Worm (Caenorhabditis elegans): ENCODE data around the gene Y53F4B.17.

ce11 chrII:15109844-15110243 lies 51.4 kb downstream of the Y53F4B.17 start, which contains the start of gene Y53F4B.39:
- TF ChIP-seq tlf-1 (GFP tag; optimal IDR thresholded peaks at IDR 0.05) (no peak), ama-1 (optimal IDR thresholded peaks at IDR 0.05) (no peak), ama-1 (GFP tag; optimal IDR thresholded peaks at IDR 0.05) (no peak), C06A6.2 (GFP tag; conservative IDR thresholded peaks at IDR 0.05) (no peak), unc-130 (GFP tag; optimal IDR thresholded peaks at IDR 0.05) (no peak), chd-7 (tag; optimal IDR thresholded peaks at IDR 0.05) (no peak), nhr-120 (GFP tag; IDR thresholded peaks at IDR 0.05) (no peak), madf-3 (GFP tag; IDR thresholded peaks at IDR 0.05) (no peak), Y79H2A.3 (GFP tag; conservative IDR thresholded peaks at IDR 0.05) (no peak)

Measured in whole organism, young adult.